Fruit fly (Drosophila melanogaster): Measurements from ENCODE around the gene Papst2.

Gene Papst2

dm6 chr3L:17024095-17024639 lies 18.4 kb upstream of the Papst2 start, which contains the start of gene Fit2 (continued):
- TF ChIP-seq CG2875 (GFP tag; optimal IDR thresholded peaks at IDR 0.05) (no peak), Spps (tag; optimal IDR thresholded peaks at IDR 0.05) (no peak), HLHmδ (GFP tag; optimal IDR thresholded peaks at IDR 0.05) (no peak), tx (GFP tag; optimal IDR thresholded peaks at IDR 0.05) (peak; percentile 20), Mes4 (GFP tag; optimal IDR thresholded peaks at IDR 0.05) (no peak), eve (GFP tag; optimal IDR thresholded peaks at IDR 0.05) (no peak), CG7786 (GFP tag; optimal IDR thresholded peaks at IDR 0.05) (no peak), mirr (GFP tag; optimal IDR thresholded peaks at IDR 0.05) (no peak), kah (GFP tag; optimal IDR thresholded peaks at IDR 0.05) (no peak), CG15514 (GFP tag; optimal IDR thresholded peaks at IDR 0.05) (peak; percentile 49), dpn (GFP tag; optimal IDR thresholded peaks at IDR 0.05) (no peak), Dip3 (GFP tag; optimal IDR thresholded peaks at IDR 0.05) (no peak), ATbp (GFP tag; optimal IDR thresholded peaks at IDR 0.05) (no peak), maf-S (GFP tag; optimal IDR thresholded peaks at IDR 0.05) (no peak), PHDP (tag; optimal IDR thresholded peaks at IDR 0.05) (no peak), fu2 (GFP tag; optimal IDR thresholded peaks at IDR 0.05) (no peak), CG3847 (GFP tag; IDR thresholded peaks at IDR 0.05) (no peak), zen2 (GFP tag; IDR thresholded peaks at IDR 0.05; ENCODE audit: partially characterized antibody) (peak; percentile 100), CkIIα-i1 (GFP tag; IDR thresholded peaks at IDR 0.05) (no peak), E2f2 (GFP tag; IDR thresholded peaks at IDR 0.05) (peak; percentile 96), Dip2 (GFP tag; IDR thresholded peaks at IDR 0.05) (no peak), fd102C (GFP tag; optimal IDR thresholded peaks at IDR 0.05) (no peak), az2 (GFP tag; optimal IDR thresholded peaks at IDR 0.05) (no peak), fru (optimal IDR thresholded peaks at IDR 0.05) (no peak), Trl (optimal IDR thresholded peaks at IDR 0.05) (no peak), Trl (GFP tag; optimal IDR thresholded peaks at IDR 0.05) (no peak), lmd (GFP tag; IDR thresholded peaks at IDR 0.05) (no peak), CG6813 (GFP tag; optimal IDR thresholded peaks at IDR 0.05) (no peak), CG7556 (GFP tag; optimal IDR thresholded peaks at IDR 0.05) (no peak), CG13287 (GFP tag; IDR thresholded peaks at IDR 0.05; ENCODE audit: partially characterized antibody) (peak; percentile 98), Nf-YC (tag; optimal IDR thresholded peaks at IDR 0.05) (no peak), Deaf1 (tag; optimal IDR thresholded peaks at IDR 0.05) (no peak), CG11085 (GFP tag; IDR thresholded peaks at IDR 0.05) (no peak), bcd (GFP tag; optimal IDR thresholded peaks at IDR 0.05) (no peak), Ets97D (GFP tag; optimal IDR thresholded peaks at IDR 0.05) (peak; percentile 7), chif (GFP tag; optimal IDR thresholded peaks at IDR 0.05) (no peak), CG12659 (GFP tag; optimal IDR thresholded peaks at IDR 0.05) (peak; percentile 9), Rfx (GFP tag; IDR thresholded peaks at IDR 0.05) (no peak), Myb (GFP tag; optimal IDR thresholded peaks at IDR 0.05) (peak; percentile 65), CG31388 (GFP tag; optimal IDR thresholded peaks at IDR 0.05) (no peak), CG18619 (GFP tag; optimal IDR thresholded peaks at IDR 0.05) (no peak), btn (GFP tag; optimal IDR thresholded peaks at IDR 0.05) (no peak), CG15696 (tag; optimal IDR thresholded peaks at IDR 0.05) (no peak), ato (GFP tag; IDR thresholded peaks at IDR 0.05; ENCODE audit: partially characterized antibody) (peak; percentile 100), CG15269 (tag; optimal IDR thresholded peaks at IDR 0.05) (no peak), CG14965 (GFP tag; optimal IDR thresholded peaks at IDR 0.05; ENCODE audit: borderline replicate concordance) (no peak), CG6272 (GFP tag; IDR thresholded peaks at IDR 0.05) (no peak), cg (GFP tag; optimal IDR thresholded peaks at IDR 0.05) (no peak), zfh1 (GFP tag; IDR thresholded peaks at IDR 0.05) (no peak), CG14441 (GFP tag; IDR thresholded peaks at IDR 0.05) (no peak), inv (GFP tag; IDR thresholded peaks at IDR 0.05; ENCODE audit: partially characterized antibody) (peak; percentile 87), gfzf (GFP tag; optimal IDR thresholded peaks at IDR 0.05) (no peak)

Data from whole organism, embryonic.